Worm (Caenorhabditis elegans): ENCODE measurements around the gene ztf-14.

ztf-14 gene

ce11 chrX:14489945-14490344 is 5.9 kb upstream of the ztf-14 start, which contains the start of gene his-24 (continued):
- TF ChIP-seq sptf-1 (tag; optimal IDR thresholded peaks at IDR 0.05) (no peak), F16B12.6 (tag; optimal IDR thresholded peaks at IDR 0.05) (peak; percentile 28), ztf-11 (tag; optimal IDR thresholded peaks at IDR 0.05) (peak in 1 of 2 experiments; percentile 70), pag-3 (tag; optimal IDR thresholded peaks at IDR 0.05; ENCODE audit: borderline replicate concordance, insufficient read depth) (no peak), nhr-47 (tag; optimal IDR thresholded peaks at IDR 0.05) (peak; percentile 87), mab-9 (GFP tag; IDR thresholded peaks at IDR 0.05) (peak; percentile 65), hlh-4 (tag; optimal IDR thresholded peaks at IDR 0.05) (no peak), aha-1 (tag; optimal IDR thresholded peaks at IDR 0.05) (no peak), nhr-237 (tag; optimal IDR thresholded peaks at IDR 0.05) (no peak), fkh-10 (GFP tag; optimal IDR thresholded peaks at IDR 0.05) (peak; percentile 50), C04F5.9 (tag; optimal IDR thresholded peaks at IDR 0.05) (peak; percentile 33), dpl-1 (GFP tag; optimal IDR thresholded peaks at IDR 0.05) (peak in 2 of 3 experiments; percentile 27 to 49), zip-4 (GFP tag; optimal IDR thresholded peaks at IDR 0.05) (no peak), mep-1 (tag; optimal IDR thresholded peaks at IDR 0.05) (peak; percentile 35), jun-1 (tag; optimal IDR thresholded peaks at IDR 0.05) (peak; percentile 83), ceh-8 (GFP tag; optimal IDR thresholded peaks at IDR 0.05) (peak; percentile 52), snpc-4 (tag; optimal IDR thresholded peaks at IDR 0.05) (peak; percentile 54), aly-2 (tag; optimal IDR thresholded peaks at IDR 0.05) (no peak), unc-98 (GFP tag; IDR thresholded peaks at IDR 0.05) (no peak), ceh-90 (tag; optimal IDR thresholded peaks at IDR 0.05) (no peak), unc-30 (tag; optimal IDR thresholded peaks at IDR 0.05) (no peak), nhr-19 (GFP tag; conservative IDR thresholded peaks at IDR 0.05) (peak; percentile 75), C34B4.2 (tag; optimal IDR thresholded peaks at IDR 0.05) (no peak), elt-2 (tag; optimal IDR thresholded peaks at IDR 0.05) (no peak), vab-15 (tag; optimal IDR thresholded peaks at IDR 0.05) (peak; percentile 40), elt-3 (tag; optimal IDR thresholded peaks at IDR 0.05) (peak in 2 of 6 experiments; percentile 9 to 56), lsy-2 (tag; optimal IDR thresholded peaks at IDR 0.05) (peak; percentile 52 to 66), mdl-1 (tag; optimal IDR thresholded peaks at IDR 0.05) (peak in 1 of 2 experiments; percentile 46), xbp-1 (tag; optimal IDR thresholded peaks at IDR 0.05) (peak; percentile 68), alr-1 (tag; optimal IDR thresholded peaks at IDR 0.05; ENCODE audit: borderline replicate concordance) (no peak), efl-1 (optimal IDR thresholded peaks at IDR 0.05) (peak; percentile 46 to 48), efl-1 (GFP tag; optimal IDR thresholded peaks at IDR 0.05 in 1 of 2) (peak in 1 of 2 experiments; percentile 53), hlh-17 (GFP tag; optimal IDR thresholded peaks at IDR 0.05; ENCODE audit: borderline replicate concordance) (no peak), ces-1 (GFP tag; optimal IDR thresholded peaks at IDR 0.05) (no peak), nhr-76 (tag; optimal IDR thresholded peaks at IDR 0.05) (no peak), tlp-1 (tag; optimal IDR thresholded peaks at IDR 0.05) (no peak), ets-5 (GFP tag; IDR thresholded peaks at IDR 0.05) (no peak), nhr-90 (tag; optimal IDR thresholded peaks at IDR 0.05; ENCODE audit: poor library complexity) (peak; percentile 62), ceh-88 (GFP tag; IDR thresholded peaks at IDR 0.05) (no peak), nhr-20 (tag; optimal IDR thresholded peaks at IDR 0.05) (peak; percentile 79), nhr-77 (tag; optimal IDR thresholded peaks at IDR 0.05) (peak; percentile 55), nhr-28 (tag; optimal IDR thresholded peaks at IDR 0.05) (no peak), egl-27 (tag; optimal IDR thresholded peaks at IDR 0.05) (no peak), nhr-84 (tag; optimal IDR thresholded peaks at IDR 0.05) (no peak), nhr-85 (tag) (peak; percentile 85), egl-13 (tag; optimal IDR thresholded peaks at IDR 0.05) (no peak), zag-1 (tag; optimal IDR thresholded peaks at IDR 0.05) (no peak), ztf-4 (tag; optimal IDR thresholded peaks at IDR 0.05) (no peak)

All from whole organism, L1 larva.